Fruit fly (Drosophila melanogaster) whole organism, embryonic: Measurements from ENCODE around the gene Eato.

ENCODE experiments used
- CG10209 ChIP-seq: fragments of 200-800 bp; sonication (Bioruptor generic); optimal IDR thresholded peaks from 3 replicates; lab custom pipeline; 2017; ENCODE audit warnings: missing biosample characterization, mild to moderate bottlenecking, missing genetic modification characterization, missing genetic modification reagents
- CG12659 ChIP-seq: fragments of 200-800 bp; sonication (Bioruptor generic); optimal IDR thresholded peaks from 3 replicates; lab custom pipeline; 2017; ENCODE audit warnings: mild to moderate bottlenecking, missing biosample characterization, missing genetic modification reagents, missing genetic modification characterization
- CG13123 ChIP-seq: fragments of 200-800 bp; sonication (Bioruptor generic); optimal IDR thresholded peaks from 2 replicates; lab custom pipeline; 2016; ENCODE audit warnings: missing biosample characterization, missing genetic modification characterization
- CG4730 ChIP-seq: fragments of 200-800 bp; sonication (Bioruptor generic); IDR thresholded peaks from 2 replicates; pipeline ENCODE4 v1.3.6; 2022; ENCODE audit warnings: missing biosample characterization, missing genetic modification characterization
- CG6813 ChIP-seq: fragments of 200-800 bp; sonication (Bioruptor generic); optimal IDR thresholded peaks from 2 replicates; lab custom pipeline; 2017; ENCODE audit warnings: missing biosample characterization, missing genetic modification characterization, mild to moderate bottlenecking, moderate library complexity, missing genetic modification reagents
- Dek ChIP-seq: fragments of 200-800 bp; sonication (Bioruptor generic); optimal IDR thresholded peaks from 3 replicates; lab custom pipeline; 2019; ENCODE audit warnings: missing biosample characterization, mild to moderate bottlenecking, missing genetic modification characterization, moderate library complexity
- cg ChIP-seq: fragments of 200-800 bp; sonication (Bioruptor generic); optimal IDR thresholded peaks from 3 replicates; lab custom pipeline; 2019; ENCODE audit warnings: missing biosample characterization, mild to moderate bottlenecking, missing genetic modification characterization, moderate library complexity
- corto ChIP-seq: fragments of 200-800 bp; sonication (Bioruptor generic); optimal IDR thresholded peaks from 2 replicates; lab custom pipeline; 2016; ENCODE audit warnings: missing biosample characterization, mild to moderate bottlenecking, missing genetic modification characterization, moderate library complexity
- eyg ChIP-seq: fragments of 200-800 bp; sonication (Bioruptor generic); optimal IDR thresholded peaks from 3 replicates; lab custom pipeline; 2016; ENCODE audit warnings: missing biosample characterization, missing genetic modification characterization

DNA sequence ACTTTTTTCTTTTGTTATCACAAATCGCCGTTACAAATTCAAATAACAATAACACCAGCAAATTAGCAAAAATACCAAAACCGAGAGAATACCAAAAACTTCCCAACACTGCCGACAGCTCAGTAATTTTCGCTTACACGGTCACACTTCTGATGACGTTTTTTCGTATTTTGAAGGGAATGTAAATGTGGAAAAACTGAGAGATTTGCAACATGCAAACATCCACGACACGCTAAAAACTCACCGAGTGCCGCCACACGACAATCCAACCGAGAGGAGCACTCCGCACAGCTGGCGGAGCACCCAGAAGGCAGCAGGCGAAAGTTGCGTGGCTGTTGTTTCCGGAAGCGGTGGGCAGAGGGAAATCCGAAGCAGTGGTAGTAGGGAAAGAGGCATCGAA is 9.5 kb downstream of the Eato start, which contains the start of gene Sec71:
- TF ChIP-seq CG13123 (GFP tag; lab: Kevin White, UChicago): no peak
- TF ChIP-seq corto (GFP tag; lab: Kevin White, UChicago): no peak
- no peak for TF ChIP-seq CG10209
- no peak for TF ChIP-seq Dek (tag; lab: Kevin White, UChicago)
- no peak for TF ChIP-seq CG6813
- no peak for TF ChIP-seq cg
- no peak for TF ChIP-seq CG4730 (GFP tag; lab: Robert Waterston, UW)
- TF ChIP-seq CG12659 (GFP tag; lab: Kevin White, UChicago): peak; percentile 39
- TF ChIP-seq eyg (GFP tag; lab: Kevin White, UChicago): no peak
